Fruit fly (Drosophila melanogaster) whole organism, embryonic: Measurements from ENCODE around the gene CG7966.

Source experiments
- Aef1 ChIP-seq: fragments of 200-800 bp; sonication (Bioruptor generic); IDR thresholded peaks from 3 replicates; pipeline ENCODE4 v1.3.6; 2022; ENCODE audit warnings: missing biosample characterization, missing genetic modification characterization
- Awh ChIP-seq: fragments of 200-800 bp; sonication (Bioruptor generic); IDR thresholded peaks from 2 replicates; pipeline ENCODE4, ENCODE4 v1.3.6; 2022; ENCODE audit warnings: missing biosample characterization, missing genetic modification characterization
- C15 ChIP-seq: fragments of 200-800 bp; sonication (Bioruptor generic); IDR thresholded peaks from 3 replicates; pipeline ENCODE4 v1.3.6; 2022; ENCODE audit warnings: missing biosample characterization, missing genetic modification characterization
- CG10979 ChIP-seq: fragments of 200-800 bp; sonication (Bioruptor generic); optimal IDR thresholded peaks from 2 replicates; lab custom pipeline; 2018; ENCODE audit warnings: missing biosample characterization, mild to moderate bottlenecking, missing genetic modification characterization, moderate library complexity
- CG12391 ChIP-seq: fragments of 200-800 bp; sonication (Bioruptor generic); optimal IDR thresholded peaks from 3 replicates; lab custom pipeline; 2018; ENCODE audit warnings: missing biosample characterization, mild to moderate bottlenecking, missing genetic modification characterization, moderate library complexity
- CG12942 ChIP-seq: fragments of 200-800 bp; sonication (Bioruptor generic); optimal IDR thresholded peaks from 3 replicates; lab custom pipeline; 2016; ENCODE audit warnings: missing biosample characterization, missing genetic modification characterization
- CG13296 ChIP-seq: fragments of 200-800 bp; sonication (Bioruptor generic); optimal IDR thresholded peaks from 3 replicates; lab custom pipeline; 2018; ENCODE audit warnings: missing biosample characterization, mild to moderate bottlenecking, missing genetic modification characterization
- CG13424 ChIP-seq: fragments of 200-800 bp; sonication (Bioruptor generic); optimal IDR thresholded peaks from 2 replicates; lab custom pipeline; 2019; ENCODE audit warnings: missing biosample characterization, mild to moderate bottlenecking, missing genetic modification characterization, moderate library complexity
- CG1603 ChIP-seq: fragments of 200-800 bp; sonication (Bioruptor generic); optimal IDR thresholded peaks from 2 replicates; lab custom pipeline; 2019; ENCODE audit warnings: missing biosample characterization, mild to moderate bottlenecking, missing genetic modification characterization, moderate library complexity
- CG17829 ChIP-seq: fragments of 200-800 bp; optimal IDR thresholded peaks from 2 replicates; lab custom pipeline; 2019; ENCODE audit warnings: missing biosample characterization, mild to moderate bottlenecking, missing genetic modification characterization, moderate library complexity
- CG18476 ChIP-seq: fragments of 200-800 bp; sonication (Bioruptor generic); optimal IDR thresholded peaks from 2 replicates; lab custom pipeline; 2016; ENCODE audit warnings: missing biosample characterization, mild to moderate bottlenecking, missing genetic modification characterization
- CG2116 ChIP-seq: fragments of 200-800 bp; sonication (Bioruptor generic); optimal IDR thresholded peaks from 3 replicates; lab custom pipeline; 2018; ENCODE audit warnings: missing biosample characterization, mild to moderate bottlenecking, missing genetic modification characterization
- CG2199 ChIP-seq: fragments of 200-800 bp; sonication (Bioruptor generic); IDR thresholded peaks from 3 replicates; pipeline ENCODE4 v1.3.6; 2022; ENCODE audit warnings: missing biosample characterization, missing genetic modification characterization
- CG2202 ChIP-seq: fragments of 200-800 bp; sonication (Bioruptor generic); optimal IDR thresholded peaks from 2 replicates; lab custom pipeline; 2018; ENCODE audit warnings: missing biosample characterization, mild to moderate bottlenecking, missing genetic modification characterization
- CG3065 ChIP-seq: fragments of 200-800 bp; sonication (Bioruptor generic); optimal IDR thresholded peaks from 2 replicates; lab custom pipeline; 2016; ENCODE audit warnings: missing biosample characterization, missing genetic modification characterization
- CG34224 ChIP-seq: fragments of 200-800 bp; sonication (Bioruptor generic); IDR thresholded peaks from 3 replicates; pipeline ENCODE4 v1.3.6; 2022; ENCODE audit warnings: missing biosample characterization, missing genetic modification characterization; ENCODE audit not compliant: partially characterized antibody
- CG6791 ChIP-seq: fragments of 200-800 bp; sonication (Bioruptor generic); IDR thresholded peaks from 3 replicates; pipeline ENCODE4 v1.3.6; 2022; ENCODE audit warnings: missing biosample characterization, missing genetic modification characterization; ENCODE audit not compliant: partially characterized antibody
- CG7745 ChIP-seq: fragments of 200-800 bp; sonication (Bioruptor generic); optimal IDR thresholded peaks from 2 replicates; lab custom pipeline; 2018; ENCODE audit warnings: missing biosample characterization, mild to moderate bottlenecking, missing genetic modification characterization, moderate library complexity
- CG7786 ChIP-seq: fragments of 200-800 bp; sonication (Bioruptor generic); optimal IDR thresholded peaks from 2 replicates; lab custom pipeline; 2016; ENCODE audit warnings: missing biosample characterization, missing genetic modification characterization
- CG8089 ChIP-seq: fragments of 200-800 bp; sonication (Bioruptor generic); optimal IDR thresholded peaks from 3 replicates; lab custom pipeline; 2016; ENCODE audit warnings: missing biosample characterization, missing genetic modification characterization
- CG9797 ChIP-seq: fragments of 200-800 bp; sonication (Bioruptor generic); optimal IDR thresholded peaks from 3 replicates; lab custom pipeline; 2018; ENCODE audit warnings: missing biosample characterization, mild to moderate bottlenecking, missing genetic modification characterization
- CG9817 ChIP-seq: fragments of 200-800 bp; sonication (Bioruptor generic); optimal IDR thresholded peaks from 2 replicates; lab custom pipeline; 2018; ENCODE audit warnings: missing biosample characterization, mild to moderate bottlenecking, missing genetic modification characterization, moderate library complexity
- CTCF ChIP-seq: fragments of 200-800 bp; sonication (Bioruptor generic); optimal IDR thresholded peaks from 2 replicates; lab custom pipeline; 2017; ENCODE audit warnings: missing biosample characterization, mild to moderate bottlenecking, missing genetic modification characterization, moderate library complexity
- CrebB ChIP-seq: fragments of 200-800 bp; sonication (Bioruptor generic); optimal IDR thresholded peaks from 3 replicates; lab custom pipeline; 2018; ENCODE audit warnings: missing biosample characterization, mild to moderate bottlenecking, missing genetic modification characterization
- D19B ChIP-seq: fragments of 200-800 bp; sonication (Bioruptor generic); optimal IDR thresholded peaks from 2 replicates; lab custom pipeline; 2017; ENCODE audit warnings: missing biosample characterization, mild to moderate bottlenecking, missing genetic modification characterization
- Dll ChIP-seq: fragments of 200-800 bp; sonication (Bioruptor generic); IDR thresholded peaks from 4 replicates; pipeline ENCODE4 v1.3.6; 2022; ENCODE audit warnings: missing biosample characterization, missing genetic modification characterization; ENCODE audit not compliant: partially characterized antibody
- Elba2 ChIP-seq: fragments of 200-800 bp; sonication (Bioruptor generic); optimal IDR thresholded peaks from 3 replicates; lab custom pipeline; 2016; ENCODE audit warnings: missing biosample characterization, missing genetic modification characterization
- Fer2 ChIP-seq: fragments of 200-800 bp; sonication (Bioruptor generic); optimal IDR thresholded peaks from 2 replicates; lab custom pipeline; 2018; ENCODE audit warnings: missing biosample characterization, mild to moderate bottlenecking, missing genetic modification characterization, moderate library complexity
- GATAe ChIP-seq: fragments of 200-800 bp; sonication (Bioruptor generic); conservative IDR thresholded peaks from 2 replicates; pipeline ENCODE4 v1.3.6; 2022; ENCODE audit warnings: missing biosample characterization, missing genetic modification characterization
- Kr ChIP-seq: fragments of 200-800 bp; sonication (Bioruptor generic); optimal IDR thresholded peaks from 2 replicates; lab custom pipeline; 2017; ENCODE audit warnings: missing biosample characterization, mild to moderate bottlenecking, missing genetic modification characterization
- Lim3 ChIP-seq: fragments of 200-800 bp; sonication (Bioruptor generic); IDR thresholded peaks from 2 replicates; pipeline ENCODE4 v1.3.6; 2022; ENCODE audit warnings: missing biosample characterization, missing genetic modification characterization
- MESR4 ChIP-seq: fragments of 200-800 bp; sonication (Bioruptor generic); optimal IDR thresholded peaks from 2 replicates; lab custom pipeline; 2018; ENCODE audit warnings: missing biosample characterization, mild to moderate bottlenecking, missing genetic modification characterization, moderate library complexity
- Oaz ChIP-seq: fragments of 200-800 bp; sonication (Bioruptor generic); IDR thresholded peaks from 2 replicates; pipeline ENCODE4 v1.3.6; 2022; ENCODE audit warnings: missing biosample characterization, missing genetic modification characterization
- Six4 ChIP-seq: fragments of 200-800 bp; sonication (Bioruptor generic); optimal IDR thresholded peaks from 2 replicates; lab custom pipeline; 2016; ENCODE audit warnings: missing biosample characterization, missing genetic modification characterization
- bsh ChIP-seq, 2 experiments: fragments of 200-800 bp; sonication (Bioruptor generic); optimal IDR thresholded peaks; 2 replicates each; lab custom pipeline; 2017 to 2018; ENCODE audit warnings: mild to moderate bottlenecking in 2 of 2, missing biosample characterization in 2 of 2, missing genetic modification characterization in 2 of 2, moderate library complexity in 1 of 2
- cato ChIP-seq: fragments of 200-800 bp; sonication (Bioruptor generic); optimal IDR thresholded peaks from 2 replicates; lab custom pipeline; 2016; ENCODE audit warnings: missing biosample characterization, missing genetic modification characterization, borderline replicate concordance
- chm ChIP-seq: fragments of 200-800 bp; sonication (Bioruptor generic); IDR thresholded peaks from 2 replicates; pipeline ENCODE4 v1.3.6; 2022; ENCODE audit warnings: missing biosample characterization, missing genetic modification characterization
- crp ChIP-seq, 2 experiments: fragments of 200-800 bp; sonication (Bioruptor generic); optimal IDR thresholded peaks; 2 replicates in 1 of 2; 3 replicates in 1 of 2; lab custom pipeline; 2017; ENCODE audit warnings: missing biosample characterization in 2 of 2, missing genetic modification characterization in 2 of 2, mild to moderate bottlenecking in 1 of 2, moderate library complexity in 1 of 2
- danr ChIP-seq: fragments of 200-800 bp; sonication (Bioruptor generic); IDR thresholded peaks from 2 replicates; pipeline ENCODE4 v1.3.6; 2022; ENCODE audit warnings: missing biosample characterization, missing genetic modification characterization
- ewg ChIP-seq: fragments of 200-800 bp; sonication (Bioruptor generic); optimal IDR thresholded peaks from 3 replicates; lab custom pipeline; 2017; ENCODE audit warnings: mild to moderate bottlenecking, missing biosample characterization, missing genetic modification reagents, missing genetic modification characterization
- eyg ChIP-seq: fragments of 200-800 bp; sonication (Bioruptor generic); optimal IDR thresholded peaks from 3 replicates; lab custom pipeline; 2016; ENCODE audit warnings: missing biosample characterization, missing genetic modification characterization
- gcm2 ChIP-seq: fragments of 200-800 bp; sonication (Bioruptor generic); optimal IDR thresholded peaks from 2 replicates; lab custom pipeline; 2016; ENCODE audit warnings: missing biosample characterization, missing genetic modification characterization
- gfzf ChIP-seq: fragments of 200-800 bp; sonication (Bioruptor generic); optimal IDR thresholded peaks from 2 replicates; lab custom pipeline; 2016; ENCODE audit warnings: missing biosample characterization, mild to moderate bottlenecking, missing genetic modification characterization, moderate library complexity
- lola ChIP-seq, 3 experiments: fragments of >200 bp in 2 of 3; fragments of 200-800 bp in 1 of 3; sonication (Bioruptor generic) in 1 of 3; optimal IDR thresholded peaks; 2 replicates each; lab custom pipeline; 2017 to 2019; ENCODE audit warnings: missing biosample characterization in 3 of 3, missing genetic modification characterization in 3 of 3, mild to moderate bottlenecking in 1 of 3, moderate library complexity in 1 of 3
- pfk ChIP-seq: fragments of 200-800 bp; sonication (Bioruptor generic); optimal IDR thresholded peaks from 2 replicates; lab custom pipeline; 2018; ENCODE audit warnings: missing biosample characterization, mild to moderate bottlenecking, missing genetic modification characterization, moderate library complexity
- psq ChIP-seq: fragments of 200-800 bp; sonication (Bioruptor generic); optimal IDR thresholded peaks from 2 replicates; lab custom pipeline; 2017; ENCODE audit warnings: missing biosample characterization, missing genetic modification characterization
- run ChIP-seq: fragments of 200-800 bp; sonication (Bioruptor generic); optimal IDR thresholded peaks from 3 replicates; lab custom pipeline; 2018; ENCODE audit warnings: missing biosample characterization, mild to moderate bottlenecking, missing genetic modification characterization
- so ChIP-seq: fragments of 200-800 bp; sonication (Bioruptor generic); IDR thresholded peaks from 3 replicates; pipeline ENCODE4 v1.3.6; 2022; ENCODE audit warnings: missing biosample characterization, missing genetic modification characterization
- sob ChIP-seq: fragments of 200-800 bp; sonication (Bioruptor generic); IDR thresholded peaks from 2 replicates; pipeline ENCODE4 v1.3.6; 2022; ENCODE audit warnings: missing biosample characterization, missing genetic modification characterization
- zen2 ChIP-seq: fragments of 200-800 bp; sonication (Bioruptor generic); IDR thresholded peaks from 3 replicates; pipeline ENCODE4 v1.3.6; 2022; ENCODE audit warnings: missing biosample characterization, missing genetic modification characterization; ENCODE audit not compliant: partially characterized antibody
- zfh1 ChIP-seq: fragments of 200-800 bp; sonication (Bioruptor generic); IDR thresholded peaks from 3 replicates; pipeline ENCODE4 v1.3.6; 2022; ENCODE audit warnings: missing biosample characterization, missing genetic modification characterization

CG7966 gene

dm6 chr3R:13088395-13088794, 37.1 kb upstream of the CG7966 start, which contains the start of gene timeout (continued):
- no peak for TF ChIP-seq CG3065 (GFP tag; lab: Kevin White, UChicago)
- TF ChIP-seq Kr: no peak
- no peak for TF ChIP-seq Oaz (GFP tag; lab: Robert Waterston, UW)
- no peak for TF ChIP-seq D19B (GFP tag; lab: Kevin White, UChicago)
- TF ChIP-seq danr: no peak
- TF ChIP-seq Fer2 (tag; lab: Kevin White, UChicago): no peak
- TF ChIP-seq CG34224: peak; percentile 70
- TF ChIP-seq chm (GFP tag; lab: Robert Waterston, UW): no peak
- TF ChIP-seq sob (GFP tag; lab: Robert Waterston, UW): no peak
- no peak for TF ChIP-seq C15 (GFP tag; lab: Robert Waterston, UW)
- TF ChIP-seq Lim3 (GFP tag; lab: Robert Waterston, UW): no peak
- no peak for TF ChIP-seq CG12942 (GFP tag; lab: Kevin White, UChicago)
- TF ChIP-seq CG12391 (tag; lab: Kevin White, UChicago): no peak
- no peak for TF ChIP-seq CG9817 (tag; lab: Kevin White, UChicago)
- TF ChIP-seq eyg (GFP tag; lab: Kevin White, UChicago): no peak
- no peak for TF ChIP-seq bsh (GFP tag; optimal IDR thresholded peaks at IDR 0.05; lab: Kevin White, UChicago)
- peak; percentile 45 for TF ChIP-seq gfzf (GFP tag; lab: Kevin White, UChicago)
- no peak for TF ChIP-seq CG8089 (GFP tag; lab: Kevin White, UChicago)
- no peak for TF ChIP-seq CG13424 (tag; lab: Kevin White, UChicago)
- no peak for TF ChIP-seq Aef1
- no peak for TF ChIP-seq CG2202 (tag; lab: Kevin White, UChicago)
- peak; percentile 38 for TF ChIP-seq CG9797 (GFP tag; lab: Kevin White, UChicago)
- no peak for TF ChIP-seq run (tag; lab: Kevin White, UChicago)
- TF ChIP-seq CG6791 (GFP tag; lab: Robert Waterston, UW): peak; percentile 76
- TF ChIP-seq GATAe: no peak
- peak; percentile 23 for TF ChIP-seq CG17829
- no peak for TF ChIP-seq CrebB
- TF ChIP-seq CG13296: no peak
- no peak for TF ChIP-seq CG7745 (tag; lab: Kevin White, UChicago)
- peak; percentile 36; the same call in 1 of the 3 replicates for TF ChIP-seq zen2 (GFP tag; lab: Robert Waterston, UW)
- peak; percentile 81 for TF ChIP-seq CG1603
- no peak for TF ChIP-seq lola (GFP tag; optimal IDR thresholded peaks at IDR 0.05; lab: Kevin White, UChicago)
- TF ChIP-seq ewg (GFP tag; lab: Kevin White, UChicago): no peak
- no peak for TF ChIP-seq CG7786
- TF ChIP-seq zfh1 (GFP tag; lab: Robert Waterston, UW): no peak
- TF ChIP-seq CG10979: no peak
- TF ChIP-seq crp (GFP tag; optimal IDR thresholded peaks at IDR 0.05; lab: Kevin White, UChicago): peak; percentile 99 to 100
- peak; percentile 94 for TF ChIP-seq CG2116 (GFP tag; lab: Kevin White, UChicago)
- no peak for TF ChIP-seq Elba2 (GFP tag; lab: Kevin White, UChicago)
- TF ChIP-seq Six4: no peak
- no peak for TF ChIP-seq gcm2 (GFP tag; lab: Kevin White, UChicago)
- TF ChIP-seq CTCF (GFP tag; lab: Kevin White, UChicago): peak; percentile 64
- no peak for TF ChIP-seq psq (GFP tag; lab: Kevin White, UChicago)
- peak; percentile 80 for TF ChIP-seq Dll (GFP tag; lab: Robert Waterston, UW)
- no peak for TF ChIP-seq pfk (GFP tag; lab: Kevin White, UChicago)
- TF ChIP-seq so: no peak
- no peak for TF ChIP-seq CG2199 (GFP tag; lab: Robert Waterston, UW)
- TF ChIP-seq CG18476 (GFP tag; lab: Kevin White, UChicago): no peak
- TF ChIP-seq cato (GFP tag; lab: Kevin White, UChicago): no peak
- TF ChIP-seq Awh (GFP tag; lab: Robert Waterston, UW): no peak
- no peak for TF ChIP-seq MESR4 (GFP tag; lab: Kevin White, UChicago)
